Worm (Caenorhabditis elegans): ENCODE results near the gene pfut-1.
A peak's percentile ranks its signal among the peaks of the same experiment; 100 is the strongest.

pfut-1 gene

ce11 chrX:3127626-3128142 lies 37.9 kb upstream of the pfut-1 start (continued):
- no peak for TF ChIP-seq nhr-76 (tag; optimal IDR thresholded peaks at IDR 0.05)
- TF ChIP-seq ceh-62 (tag; optimal IDR thresholded peaks at IDR 0.05), result no peak
- no peak for TF ChIP-seq fos-1 (tag; optimal IDR thresholded peaks at IDR 0.05)
- no peak for TF ChIP-seq daf-12 (tag; optimal IDR thresholded peaks at IDR 0.05)
- no peak for TF ChIP-seq Y105C5A.15 (GFP tag; IDR thresholded peaks at IDR 0.05)
- TF ChIP-seq hmg-1.1 (GFP tag; IDR thresholded peaks at IDR 0.05), result peak; percentile 99
- TF ChIP-seq daf-8 (GFP tag; IDR thresholded peaks at IDR 0.05), result no peak
- TF ChIP-seq unc-62 (GFP tag; optimal IDR thresholded peaks at IDR 0.05 in 1 of 2), result peak in 1 of 2 experiments; percentile 100
- no peak for TF ChIP-seq unc-62 (tag; optimal IDR thresholded peaks at IDR 0.05)
- TF ChIP-seq saeg-2 (GFP tag; IDR thresholded peaks at IDR 0.05), result peak; percentile 64; the same call in 1 of the 2 replicates
- peak; percentile 90 for TF ChIP-seq ceh-20 (GFP tag; IDR thresholded peaks at IDR 0.05)
- TF ChIP-seq cey-2 (tag; optimal IDR thresholded peaks at IDR 0.05; ENCODE audit: borderline replicate concordance, insufficient read depth), result no peak
- peak; percentile 92 for TF ChIP-seq lin-13 (GFP tag; optimal IDR thresholded peaks at IDR 0.05)
- TF ChIP-seq zip-11 (GFP tag; IDR thresholded peaks at IDR 0.05), result no peak
- no peak for TF ChIP-seq unc-130 (GFP tag; optimal IDR thresholded peaks at IDR 0.05)
- no peak for TF ChIP-seq ztf-11 (tag; optimal IDR thresholded peaks at IDR 0.05)
- peak; percentile 65 for TF ChIP-seq unc-39 (tag; optimal IDR thresholded peaks at IDR 0.05)
- no peak for TF ChIP-seq nhr-237 (tag; optimal IDR thresholded peaks at IDR 0.05)
- TF ChIP-seq ama-1 (optimal IDR thresholded peaks at IDR 0.05), result no peak
- TF ChIP-seq ceh-28 (tag; optimal IDR thresholded peaks at IDR 0.05), result peak; percentile 60
- peak; percentile 59 for TF ChIP-seq duxl-1 (tag; optimal IDR thresholded peaks at IDR 0.05; ENCODE audit: poor library complexity)
- TF ChIP-seq mxl-3 (GFP tag; optimal IDR thresholded peaks at IDR 0.05), result peak; percentile 92
- TF ChIP-seq ctbp-1 (GFP tag; IDR thresholded peaks at IDR 0.05), result peak; percentile 95
- peak; percentile 91 for TF ChIP-seq nhr-28 (tag; optimal IDR thresholded peaks at IDR 0.05)
- peak; percentile 92 for TF ChIP-seq dve-1 (tag; optimal IDR thresholded peaks at IDR 0.05; ENCODE audit: insufficient read depth)
- peak; percentile 86 for TF ChIP-seq hlh-30 (tag; optimal IDR thresholded peaks at IDR 0.05; ENCODE audit: insufficient read depth)
- peak; percentile 74 for TF ChIP-seq nhr-10 (tag; optimal IDR thresholded peaks at IDR 0.05)
- TF ChIP-seq zag-1 (tag; optimal IDR thresholded peaks at IDR 0.05), result peak; percentile 66
- peak; percentile 87 for TF ChIP-seq dmd-6 (GFP tag; IDR thresholded peaks at IDR 0.05)
- no peak for TF ChIP-seq snpc-4 (tag; optimal IDR thresholded peaks at IDR 0.05)
- peak; percentile 96 for TF ChIP-seq nhr-25 (tag; optimal IDR thresholded peaks at IDR 0.05; ENCODE audit: borderline replicate concordance, insufficient read depth)
- no peak for TF ChIP-seq egl-43 (GFP tag; IDR thresholded peaks at IDR 0.05)
- peak; percentile 66 for TF ChIP-seq vab-7 (GFP tag; IDR thresholded peaks at IDR 0.05)
- peak; percentile 17; the same call in 1 of the 2 replicates for TF ChIP-seq php-3 (GFP tag; IDR thresholded peaks at IDR 0.05)
- TF ChIP-seq D1046.2 (GFP tag; IDR thresholded peaks at IDR 0.05), result no peak
- peak; percentile 15 for TF ChIP-seq F10B5.3 (tag; optimal IDR thresholded peaks at IDR 0.05)
- TF ChIP-seq ZK337.2 (GFP tag; IDR thresholded peaks at IDR 0.05), result no peak
- TF ChIP-seq fkh-10 (GFP tag; optimal IDR thresholded peaks at IDR 0.05), result peak; percentile 91
- TF ChIP-seq nhr-111 (GFP tag; optimal IDR thresholded peaks at IDR 0.05), result peak; percentile 28
- no peak for TF ChIP-seq Y5F2A.4 (GFP tag; optimal IDR thresholded peaks at IDR 0.05)
- TF ChIP-seq pqm-1 (tag; optimal IDR thresholded peaks at IDR 0.05), result peak; percentile 13
- TF ChIP-seq nhr-11 (tag; optimal IDR thresholded peaks at IDR 0.05), result peak; percentile 91
- peak; percentile 21 for TF ChIP-seq ces-1 (GFP tag; optimal IDR thresholded peaks at IDR 0.05)
- TF ChIP-seq lin-39 (tag; optimal IDR thresholded peaks at IDR 0.05), result no peak
- peak; percentile 25; the same call in 1 of the 2 replicates for TF ChIP-seq lin-1 (GFP tag; IDR thresholded peaks at IDR 0.05)
- peak; percentile 95 for TF ChIP-seq set-16 (GFP tag; IDR thresholded peaks at IDR 0.05)
- peak; percentile 73 to 95 for TF ChIP-seq hif-1 (tag; optimal IDR thresholded peaks at IDR 0.05)
- no peak for TF ChIP-seq snpc-1.2 (GFP tag; IDR thresholded peaks at IDR 0.05)
- peak in 1 of 2 experiments; percentile 50 for TF ChIP-seq ZK546.5 (tag; optimal IDR thresholded peaks at IDR 0.05)
- TF ChIP-seq lim-7 (GFP tag; IDR thresholded peaks at IDR 0.05), result 0 out of 2 replicates have a peak, but pooled peaks have one; percentile 39
- no peak for TF ChIP-seq R02D3.7 (tag; optimal IDR thresholded peaks at IDR 0.05)

All from whole organism, L4 larva.